Worm (Caenorhabditis elegans) whole organism, L1 larva: ENCODE data around the gene gadr-2.
A peak's percentile ranks its signal among the peaks of the same experiment; 100 is the strongest.

Source experiments
- C16A3.4 ChIP-seq: fragments of 150-350 bp; optimal IDR thresholded peaks from 2 replicates; lab custom pipeline; 2014; ENCODE audit warnings: missing biosample characterization, missing genetic modification characterization
- F16B12.6 ChIP-seq: fragments of 150-350 bp; optimal IDR thresholded peaks from 2 replicates; lab custom pipeline; 2014; ENCODE audit warnings: missing biosample characterization, missing genetic modification characterization
- Y116A8C.19 ChIP-seq: sonication (generic microtip); optimal IDR thresholded peaks from 2 replicates; lab custom pipeline; 2016; ENCODE audit warnings: missing compliant biosample characterization, missing genetic modification characterization, borderline replicate concordance
- aha-1 ChIP-seq: fragments of 150-350 bp; optimal IDR thresholded peaks from 2 replicates; lab custom pipeline; 2014; ENCODE audit warnings: missing biosample characterization, missing genetic modification characterization
- ceh-63 ChIP-seq: fragments of 200-800 bp; sonication (Bioruptor generic); optimal IDR thresholded peaks from 2 replicates; lab custom pipeline; 2018; ENCODE audit warnings: mild to moderate bottlenecking, missing genetic modification characterization, missing compliant biosample characterization
- ceh-8 ChIP-seq: fragments of 200-800 bp; sonication (Bioruptor generic); optimal IDR thresholded peaks from 2 replicates; lab custom pipeline; 2018; ENCODE audit warnings: mild to moderate bottlenecking, missing genetic modification characterization, moderate library complexity, missing compliant biosample characterization
- dsc-1 ChIP-seq: sonication (generic microtip); optimal IDR thresholded peaks from 2 replicates; lab custom pipeline; 2016; ENCODE audit warnings: mild to moderate bottlenecking, missing genetic modification characterization, missing compliant biosample characterization
- efl-3 ChIP-seq: fragments of 200-800 bp; sonication (Bioruptor generic); optimal IDR thresholded peaks from 2 replicates; lab custom pipeline; 2018; ENCODE audit warnings: mild to moderate bottlenecking, missing genetic modification characterization, missing compliant biosample characterization
- egl-27 ChIP-seq, 2 experiments: fragments of 150-350 bp in 1 of 2; sonication (generic microtip); optimal IDR thresholded peaks; 3 replicates each; lab custom pipeline; 2017 to 2018; ENCODE audit warnings: missing biosample characterization in 2 of 2, missing genetic modification characterization in 2 of 2, missing genetic modification reagents in 2 of 2
- elt-3 ChIP-seq, 6 experiments: fragments of 150-350 bp in 1 of 6; sonication (generic microtip); optimal IDR thresholded peaks; 2 replicates each; lab custom pipeline; 2017 to 2018; ENCODE audit warnings: missing biosample characterization in 6 of 6, missing genetic modification characterization in 6 of 6, inconsistent platforms in 1 of 6
- ets-5 ChIP-seq: fragments of 200-800 bp; sonication (Bioruptor generic); IDR thresholded peaks from 2 replicates; pipeline ENCODE4 v1.3.6; 2022; ENCODE audit warnings: missing genetic modification characterization, missing compliant biosample characterization
- fkh-10 ChIP-seq: sonication (generic microtip); optimal IDR thresholded peaks from 2 replicates; lab custom pipeline; 2017; ENCODE audit warnings: missing biosample characterization, missing genetic modification reagents, missing genetic modification characterization
- fkh-4 ChIP-seq: sonication (generic microtip); optimal IDR thresholded peaks from 2 replicates; lab custom pipeline; 2016; ENCODE audit warnings: missing compliant biosample characterization, missing genetic modification characterization, borderline replicate concordance
- fkh-8 ChIP-seq: sonication (generic microtip); optimal IDR thresholded peaks from 2 replicates; lab custom pipeline; 2016; ENCODE audit warnings: mild to moderate bottlenecking, missing genetic modification characterization, missing compliant biosample characterization
- lin-13 ChIP-seq: fragments of 150-350 bp; optimal IDR thresholded peaks from 2 replicates; lab custom pipeline; 2014; ENCODE audit warnings: missing biosample characterization, missing genetic modification reagents, missing genetic modification characterization
- lin-35 ChIP-seq, 2 experiments: fragments of 150-350 bp; optimal IDR thresholded peaks; 2 replicates each; lab custom pipeline; 2014; ENCODE audit warnings: missing biosample characterization in 2 of 2, missing genetic modification characterization in 2 of 2, missing genetic modification reagents in 2 of 2
- lin-39 ChIP-seq: fragments of 150-350 bp; optimal IDR thresholded peaks from 2 replicates; lab custom pipeline; 2014; ENCODE audit warnings: missing biosample characterization, missing genetic modification reagents, missing genetic modification characterization
- lir-3 ChIP-seq: sonication (generic microtip); optimal IDR thresholded peaks from 2 replicates; lab custom pipeline; 2016; ENCODE audit warnings: mild to moderate bottlenecking, missing genetic modification characterization, moderate library complexity, missing compliant biosample characterization; ENCODE audit not compliant: poor library complexity
- nhr-11 ChIP-seq: fragments of 150-350 bp; optimal IDR thresholded peaks from 2 replicates; lab custom pipeline; 2014; ENCODE audit warnings: missing biosample characterization, missing genetic modification characterization
- nhr-12 ChIP-seq: sonication (generic microtip); optimal IDR thresholded peaks from 2 replicates; lab custom pipeline; 2017; ENCODE audit warnings: missing biosample characterization, missing genetic modification characterization
- nhr-19 ChIP-seq: fragments of 200-800 bp; sonication (Bioruptor generic); conservative IDR thresholded peaks from 2 replicates; pipeline ENCODE4 v1.3.6; 2022; ENCODE audit warnings: missing genetic modification characterization, missing compliant biosample characterization
- nhr-237 ChIP-seq: fragments of 150-350 bp; optimal IDR thresholded peaks from 2 replicates; lab custom pipeline; 2014; ENCODE audit warnings: missing biosample characterization, missing genetic modification characterization
- nhr-47 ChIP-seq: sonication (generic microtip); optimal IDR thresholded peaks from 2 replicates; lab custom pipeline; 2016; ENCODE audit warnings: mild to moderate bottlenecking, missing genetic modification characterization, moderate library complexity, missing compliant biosample characterization
- nhr-84 ChIP-seq: sonication (generic microtip); optimal IDR thresholded peaks from 2 replicates; lab custom pipeline; 2017; ENCODE audit warnings: missing biosample characterization, missing genetic modification characterization
- nhr-85 ChIP-seq: sonication (generic microtip); peaks from one replicate; lab custom pipeline; 2016; ENCODE audit warnings: missing genetic modification characterization, inconsistent platforms, missing compliant biosample characterization
- nhr-90 ChIP-seq: sonication (generic microtip); optimal IDR thresholded peaks from 2 replicates; lab custom pipeline; 2016; ENCODE audit warnings: mild to moderate bottlenecking, missing genetic modification characterization, missing compliant biosample characterization; ENCODE audit not compliant: poor library complexity
- pag-3 ChIP-seq: sonication (generic microtip); optimal IDR thresholded peaks from 2 replicates; lab custom pipeline; 2017; ENCODE audit warnings: missing genetic modification characterization, mild to moderate bottlenecking, missing compliant biosample characterization, antibody characterized with exemption, borderline replicate concordance; ENCODE audit not compliant: insufficient read depth
- pqm-1 ChIP-seq: sonication (generic microtip); optimal IDR thresholded peaks from 3 replicates; lab custom pipeline; 2017; ENCODE audit warnings: missing biosample characterization, missing genetic modification characterization
- skn-1 ChIP-seq: fragments of 150-350 bp; optimal IDR thresholded peaks from 2 replicates; lab custom pipeline; 2014; ENCODE audit warnings: missing biosample characterization, missing genetic modification characterization
- snpc-4 ChIP-seq: fragments of 150-350 bp; optimal IDR thresholded peaks from 2 replicates; lab custom pipeline; 2014; ENCODE audit warnings: missing biosample characterization, missing genetic modification characterization
- sup-37 ChIP-seq: fragments of 200-800 bp; sonication (Bioruptor generic); optimal IDR thresholded peaks from 2 replicates; lab custom pipeline; 2018; ENCODE audit warnings: mild to moderate bottlenecking, missing genetic modification characterization, missing compliant biosample characterization
- swsn-7 ChIP-seq: sonication (generic microtip); optimal IDR thresholded peaks from 2 replicates; lab custom pipeline; 2016; ENCODE audit warnings: missing genetic modification characterization, missing compliant biosample characterization
- tbx-2 ChIP-seq: sonication (generic microtip); optimal IDR thresholded peaks from 2 replicates; lab custom pipeline; 2016; ENCODE audit warnings: missing genetic modification characterization, missing compliant biosample characterization
- tlp-1 ChIP-seq: fragments of 150-350 bp; optimal IDR thresholded peaks from 2 replicates; lab custom pipeline; 2014; ENCODE audit warnings: missing biosample characterization, missing genetic modification characterization
- unc-30 ChIP-seq: sonication (generic microtip); optimal IDR thresholded peaks from 2 replicates; lab custom pipeline; 2017; ENCODE audit warnings: missing biosample characterization, missing genetic modification characterization
- unc-62 ChIP-seq: fragments of 150-350 bp; optimal IDR thresholded peaks from 2 replicates; lab custom pipeline; 2014; ENCODE audit warnings: missing biosample characterization, missing genetic modification reagents, missing genetic modification characterization
- unc-98 ChIP-seq: fragments of 200-800 bp; sonication (Bioruptor generic); IDR thresholded peaks from 2 replicates; pipeline ENCODE4 v1.3.6; 2022; ENCODE audit warnings: missing genetic modification characterization, missing compliant biosample characterization
- ztf-11 ChIP-seq, 2 experiments: sonication (generic microtip); optimal IDR thresholded peaks; 2 replicates each; lab custom pipeline; 2016 to 2017; ENCODE audit warnings: missing genetic modification characterization in 2 of 2, missing biosample characterization in 1 of 2, missing compliant biosample characterization in 1 of 2
- ztf-4 ChIP-seq: fragments of 150-350 bp; optimal IDR thresholded peaks from 2 replicates; lab custom pipeline; 2014; ENCODE audit warnings: missing biosample characterization, missing genetic modification characterization

The gadr-2 gene

ce11 chrIV:9459224-9459781 lies 25.6 kb downstream of the gadr-2 start, which contains the start of gene copb-2 (continued):
- TF ChIP-seq nhr-47 (tag; lab: Kevin White, UChicago): peak; percentile 67
- TF ChIP-seq fkh-4 (tag; lab: Kevin White, UChicago): no peak
- TF ChIP-seq lir-3 (tag; lab: Kevin White, UChicago): no peak
- no peak for TF ChIP-seq nhr-12 (tag; lab: Kevin White, UChicago)
- no peak for TF ChIP-seq ets-5 (GFP tag; lab: Robert Waterston, UW)
- no peak for TF ChIP-seq ztf-11 (tag; optimal IDR thresholded peaks at IDR 0.05; lab: Kevin White, UChicago)
- peak; percentile 22 for TF ChIP-seq dsc-1 (tag; lab: Kevin White, UChicago)
- TF ChIP-seq pqm-1 (tag; lab: Kevin White, UChicago): no peak
- TF ChIP-seq unc-98 (GFP tag; lab: Robert Waterston, UW): no peak
- no peak for TF ChIP-seq aha-1 (tag; lab: Kevin White, UChicago)
- no peak for TF ChIP-seq efl-3 (GFP tag; lab: Kevin White, UChicago)
- no peak for TF ChIP-seq egl-27 (tag; optimal IDR thresholded peaks at IDR 0.05; lab: Kevin White, UChicago)
- no peak for TF ChIP-seq ceh-8 (GFP tag; lab: Kevin White, UChicago)
- peak; percentile 61 for TF ChIP-seq swsn-7 (tag; lab: Kevin White, UChicago)
- peak; percentile 71 to 76 for TF ChIP-seq lin-35 (GFP tag; optimal IDR thresholded peaks at IDR 0.05; lab: Kevin White, UChicago)
- TF ChIP-seq tbx-2 (tag; lab: Kevin White, UChicago): peak; percentile 40
- no peak for TF ChIP-seq sup-37 (GFP tag; lab: Kevin White, UChicago)
- no peak for TF ChIP-seq unc-30 (tag; lab: Kevin White, UChicago)
- no peak for TF ChIP-seq unc-62
- TF ChIP-seq nhr-11 (tag; lab: Kevin White, UChicago): no peak
- TF ChIP-seq lin-39: peak; percentile 21
- TF ChIP-seq tlp-1: no peak
- TF ChIP-seq snpc-4 (tag; lab: Kevin White, UChicago): peak; percentile 87
- TF ChIP-seq pag-3 (tag; lab: Kevin White, UChicago): no peak
- no peak for TF ChIP-seq ztf-4 (tag; lab: Kevin White, UChicago)
- TF ChIP-seq elt-3 (tag; optimal IDR thresholded peaks at IDR 0.05; lab: Kevin White, UChicago): peak in 1 of 6 experiments; percentile 10
- peak; percentile 49 for TF ChIP-seq lin-13 (GFP tag; lab: Kevin White, UChicago)
- TF ChIP-seq F16B12.6 (tag; lab: Kevin White, UChicago): peak; percentile 42
- no peak for TF ChIP-seq fkh-10 (GFP tag; lab: Kevin White, UChicago)
- peak; percentile 63 for TF ChIP-seq nhr-85 (tag; lab: Kevin White, UChicago)
- TF ChIP-seq nhr-90 (tag; lab: Kevin White, UChicago): peak; percentile 25
- peak; percentile 37 for TF ChIP-seq skn-1
- TF ChIP-seq nhr-19 (GFP tag; lab: Robert Waterston, UW): no peak; the same call in none of the 2 replicates
- TF ChIP-seq ceh-63 (GFP tag; lab: Kevin White, UChicago): no peak
- peak; percentile 48 for TF ChIP-seq C16A3.4 (tag; lab: Kevin White, UChicago)
- no peak for TF ChIP-seq nhr-84 (tag; lab: Kevin White, UChicago)
- no peak for TF ChIP-seq Y116A8C.19

ce11 chrIV:9457400-9457799 lies 27.5 kb downstream of the gadr-2 start, which contains the start of gene cutl-17:
TSS of gene cutl-17 (minus strand) at chrIV:9457500.
- TF ChIP-seq ceh-8 (GFP tag; lab: Kevin White, UChicago): no peak
- no peak for TF ChIP-seq fkh-8 (tag; lab: Kevin White, UChicago)
- no peak for TF ChIP-seq nhr-237 (tag; lab: Kevin White, UChicago)
- no peak for TF ChIP-seq nhr-90 (tag; lab: Kevin White, UChicago)
